Fruit fly (Drosophila melanogaster) whole organism, wandering third instar larva: ENCODE data around the gene MFS9.

Source experiments
- Myc ChIP-seq: fragments of >200 bp; optimal IDR thresholded peaks from 2 replicates; lab custom pipeline; 2017
- brk ChIP-seq: fragments of 200-800 bp; sonication (Bioruptor generic); optimal IDR thresholded peaks from 2 replicates; lab custom pipeline; 2016; ENCODE audit warnings: missing biosample characterization, mild to moderate bottlenecking, missing genetic modification characterization

MFS9 gene

DNA sequence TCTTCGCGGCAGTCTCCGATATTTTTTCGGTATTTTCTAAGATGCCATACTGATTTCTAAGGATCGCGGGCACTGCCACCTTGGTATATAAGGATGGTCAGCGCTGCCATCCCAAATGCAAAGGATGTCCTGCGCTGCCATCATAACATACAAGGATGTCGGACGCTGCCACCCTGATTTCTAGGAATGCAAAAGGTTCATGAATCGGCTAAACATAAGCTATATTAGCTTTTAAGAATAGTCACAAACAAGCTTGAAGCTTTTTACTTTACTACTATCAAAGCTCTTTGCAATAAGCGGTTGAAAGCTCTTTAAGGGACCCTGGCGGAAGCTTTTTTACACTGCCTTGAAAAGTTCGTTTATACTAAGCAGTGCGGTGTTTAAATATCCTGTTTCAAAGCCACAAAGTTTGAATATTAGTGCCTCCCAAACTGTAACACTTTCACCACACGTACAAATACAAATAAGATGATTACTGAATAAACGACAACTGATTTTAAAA is 48.0 kb downstream of the MFS9 start:
- TF ChIP-seq Myc (lab: Kevin White, UChicago) (peak; percentile 69), brk (no peak)
